Worm (Caenorhabditis elegans) whole organism, L1 larva: Measurements from ENCODE around the gene F54D12.1.

ENCODE experiments used
- C04F5.9 ChIP-seq: sonication (generic microtip); optimal IDR thresholded peaks from 2 replicates; lab custom pipeline; 2016; ENCODE audit warnings: missing genetic modification characterization, missing compliant biosample characterization
- C16A3.4 ChIP-seq: fragments of 150-350 bp; optimal IDR thresholded peaks from 2 replicates; lab custom pipeline; 2014; ENCODE audit warnings: missing biosample characterization, missing genetic modification characterization
- F16B12.6 ChIP-seq: fragments of 150-350 bp; optimal IDR thresholded peaks from 2 replicates; lab custom pipeline; 2014; ENCODE audit warnings: missing biosample characterization, missing genetic modification characterization
- ceh-63 ChIP-seq: fragments of 200-800 bp; sonication (Bioruptor generic); optimal IDR thresholded peaks from 2 replicates; lab custom pipeline; 2018; ENCODE audit warnings: mild to moderate bottlenecking, missing genetic modification characterization, missing compliant biosample characterization
- ceh-88 ChIP-seq: fragments of 200-800 bp; sonication (Bioruptor generic); IDR thresholded peaks from 2 replicates; pipeline ENCODE4 v1.3.6; 2022; ENCODE audit warnings: missing genetic modification characterization, missing compliant biosample characterization
- ceh-90 ChIP-seq: sonication (generic microtip); optimal IDR thresholded peaks from 2 replicates; lab custom pipeline; 2016; ENCODE audit warnings: missing genetic modification characterization, missing compliant biosample characterization
- efl-1 ChIP-seq, 4 experiments: fragments of 150-350 bp; optimal IDR thresholded peaks in 3 of 4; peaks in 1 of 4; 1 replicate in 1 of 4; 2 replicates in 3 of 4; lab custom pipeline; 2014; ENCODE audit warnings: missing biosample characterization in 2 of 4, missing genetic modification characterization in 2 of 4, missing genetic modification reagents in 2 of 4
- elt-2 ChIP-seq: sonication (generic microtip); optimal IDR thresholded peaks from 2 replicates; lab custom pipeline; 2016; ENCODE audit warnings: missing genetic modification characterization, mild to moderate bottlenecking, inconsistent platforms, missing compliant biosample characterization, missing genetic modification reagents
- fkh-4 ChIP-seq: sonication (generic microtip); optimal IDR thresholded peaks from 2 replicates; lab custom pipeline; 2016; ENCODE audit warnings: missing compliant biosample characterization, missing genetic modification characterization, borderline replicate concordance
- fos-1 ChIP-seq: fragments of 150-350 bp; optimal IDR thresholded peaks from 2 replicates; lab custom pipeline; 2014; ENCODE audit warnings: missing biosample characterization, missing genetic modification characterization
- grh-1 ChIP-seq: fragments of 200-800 bp; sonication (Bioruptor generic); IDR thresholded peaks from 2 replicates; pipeline ENCODE4 v1.3.6; 2022; ENCODE audit warnings: missing genetic modification reagents, missing genetic modification characterization, missing compliant biosample characterization
- hlh-17 ChIP-seq: fragments of 200-800 bp; sonication (Bioruptor generic); optimal IDR thresholded peaks from 2 replicates; lab custom pipeline; 2018; ENCODE audit warnings: missing genetic modification characterization, mild to moderate bottlenecking, missing compliant biosample characterization, moderate library complexity, borderline replicate concordance
- hlh-4 ChIP-seq: sonication (generic microtip); optimal IDR thresholded peaks from 2 replicates; lab custom pipeline; 2016; ENCODE audit warnings: mild to moderate bottlenecking, missing genetic modification characterization, missing compliant biosample characterization
- hpl-2 ChIP-seq: fragments of 150-350 bp; optimal IDR thresholded peaks from 2 replicates; lab custom pipeline; 2014; ENCODE audit warnings: missing biosample characterization, missing genetic modification reagents, missing genetic modification characterization
- irx-1 ChIP-seq: sonication (generic microtip); optimal IDR thresholded peaks from 2 replicates; lab custom pipeline; 2016; ENCODE audit warnings: missing genetic modification characterization, missing compliant biosample characterization
- lin-15B ChIP-seq: fragments of 150-350 bp; sonication (generic microtip); optimal IDR thresholded peaks from 3 replicates; lab custom pipeline; 2014; ENCODE audit warnings: missing biosample characterization, missing genetic modification characterization
- lir-3 ChIP-seq: sonication (generic microtip); optimal IDR thresholded peaks from 2 replicates; lab custom pipeline; 2016; ENCODE audit warnings: mild to moderate bottlenecking, missing genetic modification characterization, moderate library complexity, missing compliant biosample characterization; ENCODE audit not compliant: poor library complexity
- mab-9 ChIP-seq: fragments of 200-800 bp; sonication (Bioruptor generic); IDR thresholded peaks from 2 replicates; pipeline ENCODE4 v1.3.6; 2022; ENCODE audit warnings: missing genetic modification reagents, missing genetic modification characterization, missing compliant biosample characterization
- mep-1 ChIP-seq: fragments of 150-350 bp; optimal IDR thresholded peaks from 2 replicates; lab custom pipeline; 2014; ENCODE audit warnings: missing biosample characterization, missing genetic modification characterization
- nhr-11 ChIP-seq: fragments of 150-350 bp; optimal IDR thresholded peaks from 2 replicates; lab custom pipeline; 2014; ENCODE audit warnings: missing biosample characterization, missing genetic modification characterization
- nhr-19 ChIP-seq: fragments of 200-800 bp; sonication (Bioruptor generic); conservative IDR thresholded peaks from 2 replicates; pipeline ENCODE4 v1.3.6; 2022; ENCODE audit warnings: missing genetic modification characterization, missing compliant biosample characterization
- nhr-76 ChIP-seq: sonication (generic microtip); optimal IDR thresholded peaks from 2 replicates; lab custom pipeline; 2017; ENCODE audit warnings: missing biosample characterization, missing genetic modification characterization
- nhr-85 ChIP-seq: sonication (generic microtip); peaks from one replicate; lab custom pipeline; 2016; ENCODE audit warnings: missing genetic modification characterization, inconsistent platforms, missing compliant biosample characterization
- skn-1 ChIP-seq: fragments of 150-350 bp; optimal IDR thresholded peaks from 2 replicates; lab custom pipeline; 2014; ENCODE audit warnings: missing biosample characterization, missing genetic modification characterization
- snu-23 ChIP-seq: sonication (generic microtip); optimal IDR thresholded peaks from 2 replicates; lab custom pipeline; 2016; ENCODE audit warnings: missing genetic modification characterization, missing compliant biosample characterization
- sox-4 ChIP-seq: sonication (generic microtip); optimal IDR thresholded peaks from 2 replicates; lab custom pipeline; 2016; ENCODE audit warnings: missing genetic modification characterization, missing compliant biosample characterization
- swsn-7 ChIP-seq: sonication (generic microtip); optimal IDR thresholded peaks from 2 replicates; lab custom pipeline; 2016; ENCODE audit warnings: missing genetic modification characterization, missing compliant biosample characterization
- tlp-1 ChIP-seq: fragments of 150-350 bp; optimal IDR thresholded peaks from 2 replicates; lab custom pipeline; 2014; ENCODE audit warnings: missing biosample characterization, missing genetic modification characterization
- unc-130 ChIP-seq: fragments of 150-350 bp; optimal IDR thresholded peaks from 2 replicates; lab custom pipeline; 2017; ENCODE audit warnings: missing biosample characterization, missing genetic modification characterization, inconsistent platforms
- unc-62 ChIP-seq: fragments of 150-350 bp; optimal IDR thresholded peaks from 2 replicates; lab custom pipeline; 2014; ENCODE audit warnings: missing biosample characterization, missing genetic modification reagents, missing genetic modification characterization
- vab-15 ChIP-seq: sonication (generic microtip); optimal IDR thresholded peaks from 2 replicates; lab custom pipeline; 2017; ENCODE audit warnings: missing genotype, mild to moderate bottlenecking, missing genetic modification characterization, missing compliant biosample characterization
- zip-4 ChIP-seq: fragments of 200-800 bp; sonication (Bioruptor generic); optimal IDR thresholded peaks from 2 replicates; lab custom pipeline; 2018; ENCODE audit warnings: mild to moderate bottlenecking, missing genetic modification characterization, moderate library complexity, missing compliant biosample characterization
- ztf-11 ChIP-seq, 2 experiments: sonication (generic microtip); optimal IDR thresholded peaks; 2 replicates each; lab custom pipeline; 2016 to 2017; ENCODE audit warnings: missing genetic modification characterization in 2 of 2, missing biosample characterization in 1 of 2, missing compliant biosample characterization in 1 of 2
- ztf-4 ChIP-seq: fragments of 150-350 bp; optimal IDR thresholded peaks from 2 replicates; lab custom pipeline; 2014; ENCODE audit warnings: missing biosample characterization, missing genetic modification characterization

The F54D12.1 gene

ce11 chrII:1365985-1366384 is 34.2 kb upstream of the F54D12.1 start:
- no peak for TF ChIP-seq ztf-4 (tag; lab: Kevin White, UChicago)
- TF ChIP-seq irx-1 (tag; lab: Kevin White, UChicago): no peak
- no peak for TF ChIP-seq lin-15B (tag; lab: Kevin White, UChicago)
- no peak for TF ChIP-seq fkh-4 (tag; lab: Kevin White, UChicago)
- no peak for TF ChIP-seq F16B12.6
- TF ChIP-seq mep-1 (tag; lab: Kevin White, UChicago): no peak
- no peak for TF ChIP-seq hlh-4 (tag; lab: Kevin White, UChicago)
- TF ChIP-seq swsn-7: no peak
- TF ChIP-seq vab-15: no peak
- TF ChIP-seq nhr-19 (GFP tag; lab: Robert Waterston, UW): no peak
- no peak for TF ChIP-seq lir-3 (tag; lab: Kevin White, UChicago)
- TF ChIP-seq nhr-85 (tag; lab: Kevin White, UChicago): no peak
- TF ChIP-seq, all 84 proteins: peak for 0

ce11 chrII:1368756-1369155 is 31.4 kb upstream of the F54D12.1 start:
- TF ChIP-seq ceh-88 (no peak), zip-4 (GFP tag; lab: Kevin White, UChicago) (no peak), fos-1 (tag; lab: Kevin White, UChicago) (no peak), grh-1 (GFP tag; lab: Robert Waterston, UW) (no peak), lin-15B (tag; lab: Kevin White, UChicago) (no peak), ceh-63 (GFP tag; lab: Kevin White, UChicago) (no peak), ceh-90 (tag; lab: Kevin White, UChicago) (no peak), nhr-76 (tag; lab: Kevin White, UChicago) (no peak), hlh-4 (tag; lab: Kevin White, UChicago) (no peak), F16B12.6 (no peak), skn-1 (tag; lab: Kevin White, UChicago) (no peak), unc-62 (GFP tag; lab: Kevin White, UChicago) (no peak)

- TF ChIP-seq swsn-7 (no peak), hpl-2 (GFP tag; lab: Kevin White, UChicago) (no peak), sox-4 (tag; lab: Kevin White, UChicago) (no peak), hlh-17 (GFP tag; lab: Kevin White, UChicago) (no peak), irx-1 (tag; lab: Kevin White, UChicago) (no peak), tlp-1 (tag; lab: Kevin White, UChicago) (no peak), hlh-4 (tag; lab: Kevin White, UChicago) (no peak), nhr-11 (tag; lab: Kevin White, UChicago) (no peak), unc-130 (no peak), zip-4 (GFP tag; lab: Kevin White, UChicago) (no peak), grh-1 (GFP tag; lab: Robert Waterston, UW) (no peak), C16A3.4 (tag; lab: Kevin White, UChicago) (no peak), snu-23 (no peak), nhr-19 (GFP tag; lab: Robert Waterston, UW) (no peak), nhr-85 (tag; lab: Kevin White, UChicago) (no peak), lin-15B (tag; lab: Kevin White, UChicago) (no peak)
Measured at ce11 chrII:1369322-1369721, 30.9 kb upstream of the F54D12.1 start.

ce11 chrII:1371533-1371932 is 28.7 kb upstream of the F54D12.1 start:
- TF ChIP-seq efl-1 (optimal IDR thresholded peaks at IDR 0.05; lab: Kevin White, UChicago) (no peak), efl-1 (GFP tag; optimal IDR thresholded peaks at IDR 0.05 in 1 of 2; lab: Kevin White, UChicago) (no peak), ztf-11 (tag; optimal IDR thresholded peaks at IDR 0.05; lab: Kevin White, UChicago) (peak in 1 of 2 experiments; percentile 0), C04F5.9 (tag; lab: Kevin White, UChicago) (no peak)

- TF ChIP-seq ztf-11 (tag; optimal IDR thresholded peaks at IDR 0.05; lab: Kevin White, UChicago) (no peak), mab-9 (GFP tag; lab: Robert Waterston, UW) (no peak), nhr-85 (tag; lab: Kevin White, UChicago) (peak; percentile 52), elt-2 (tag; lab: Kevin White, UChicago) (no peak)
Measured at ce11 chrII:1372138-1372537, 28.1 kb upstream of the F54D12.1 start.
